Fruit fly (Drosophila melanogaster) whole organism, embryonic: ENCODE measurements around the gene alphaSnap.

Experiments used
- Atf6 ChIP-seq: fragments of 200-800 bp; sonication (Bioruptor generic); IDR thresholded peaks from 2 replicates; pipeline ENCODE4 v1.3.6; 2022; ENCODE audit warnings: missing biosample characterization, missing genetic modification characterization
- C15 ChIP-seq: fragments of 200-800 bp; sonication (Bioruptor generic); IDR thresholded peaks from 3 replicates; pipeline ENCODE4 v1.3.6; 2022; ENCODE audit warnings: missing biosample characterization, missing genetic modification characterization
- CG10565 ChIP-seq: fragments of 200-800 bp; sonication (Bioruptor generic); optimal IDR thresholded peaks from 3 replicates; lab custom pipeline; 2016; ENCODE audit warnings: missing biosample characterization, mild to moderate bottlenecking, missing genetic modification characterization
- CG10654 ChIP-seq: fragments of 200-800 bp; sonication (Bioruptor generic); optimal IDR thresholded peaks from 2 replicates; lab custom pipeline; 2016; ENCODE audit warnings: missing biosample characterization, missing genetic modification characterization
- CG10979 ChIP-seq: fragments of 200-800 bp; sonication (Bioruptor generic); optimal IDR thresholded peaks from 2 replicates; lab custom pipeline; 2018; ENCODE audit warnings: missing biosample characterization, mild to moderate bottlenecking, missing genetic modification characterization, moderate library complexity
- CG13296 ChIP-seq: fragments of 200-800 bp; sonication (Bioruptor generic); optimal IDR thresholded peaks from 3 replicates; lab custom pipeline; 2018; ENCODE audit warnings: missing biosample characterization, mild to moderate bottlenecking, missing genetic modification characterization
- CG13775 ChIP-seq: fragments of 200-800 bp; sonication (Bioruptor generic); optimal IDR thresholded peaks from 3 replicates; lab custom pipeline; 2017; ENCODE audit warnings: missing biosample characterization, mild to moderate bottlenecking, missing genetic modification characterization
- CG14965 ChIP-seq: fragments of 200-800 bp; sonication (Bioruptor generic); optimal IDR thresholded peaks from 2 replicates; lab custom pipeline; 2016; ENCODE audit warnings: missing biosample characterization, missing genetic modification characterization, borderline replicate concordance
- CG15514 ChIP-seq: fragments of 200-800 bp; sonication (Bioruptor generic); optimal IDR thresholded peaks from 3 replicates; lab custom pipeline; 2017; ENCODE audit warnings: missing biosample characterization, missing genetic modification characterization, mild to moderate bottlenecking, moderate library complexity, missing genetic modification reagents
- CG32532 ChIP-seq: fragments of 200-800 bp; sonication (Bioruptor generic); IDR thresholded peaks from 2 replicates; pipeline ENCODE4 v1.3.6; 2022; ENCODE audit warnings: missing biosample characterization, missing genetic modification characterization
- CG33213 ChIP-seq: fragments of 200-800 bp; sonication (Bioruptor generic); optimal IDR thresholded peaks from 3 replicates; lab custom pipeline; 2016; ENCODE audit warnings: missing biosample characterization, missing genetic modification characterization
- CG3726 ChIP-seq: fragments of 200-800 bp; sonication (Bioruptor generic); IDR thresholded peaks from 3 replicates; pipeline ENCODE4, ENCODE4 v1.3.6; 2022; ENCODE audit warnings: missing biosample characterization, missing genetic modification characterization
- CG3995 ChIP-seq: fragments of 200-800 bp; sonication (Bioruptor generic); optimal IDR thresholded peaks from 3 replicates; lab custom pipeline; 2016; ENCODE audit warnings: missing biosample characterization, missing genetic modification characterization
- CG4404 ChIP-seq: fragments of 200-800 bp; sonication (Bioruptor generic); IDR thresholded peaks from 2 replicates; pipeline ENCODE4 v1.3.6; 2022; ENCODE audit warnings: missing biosample characterization, missing genetic modification characterization
- CG4617 ChIP-seq: fragments of 200-800 bp; sonication (Bioruptor generic); optimal IDR thresholded peaks from 3 replicates; lab custom pipeline; 2016; ENCODE audit warnings: missing biosample characterization, missing genetic modification characterization, borderline replicate concordance
- CG6813 ChIP-seq: fragments of 200-800 bp; sonication (Bioruptor generic); optimal IDR thresholded peaks from 2 replicates; lab custom pipeline; 2017; ENCODE audit warnings: missing biosample characterization, missing genetic modification characterization, mild to moderate bottlenecking, moderate library complexity, missing genetic modification reagents
- CG8089 ChIP-seq: fragments of 200-800 bp; sonication (Bioruptor generic); optimal IDR thresholded peaks from 3 replicates; lab custom pipeline; 2016; ENCODE audit warnings: missing biosample characterization, missing genetic modification characterization
- Dp ChIP-seq: fragments of 200-800 bp; sonication (Bioruptor generic); optimal IDR thresholded peaks from 2 replicates; lab custom pipeline; 2018; ENCODE audit warnings: missing biosample characterization, mild to moderate bottlenecking, missing genetic modification characterization, moderate library complexity
- Dref ChIP-seq: fragments of 200-800 bp; sonication (Bioruptor generic); IDR thresholded peaks from 2 replicates; pipeline ENCODE4 v1.3.6; 2022; ENCODE audit warnings: missing biosample characterization, missing genetic modification characterization
- H15 ChIP-seq: fragments of 200-800 bp; sonication (Bioruptor generic); IDR thresholded peaks from 3 replicates; pipeline ENCODE4 v1.3.6; 2022; ENCODE audit warnings: missing biosample characterization, missing genetic modification characterization
- HLH3B ChIP-seq: fragments of 200-800 bp; sonication (Bioruptor generic); IDR thresholded peaks from 2 replicates; pipeline ENCODE4 v1.3.6; 2022; ENCODE audit warnings: missing biosample characterization, missing genetic modification characterization
- Hmx ChIP-seq: fragments of 200-800 bp; sonication (Bioruptor generic); optimal IDR thresholded peaks from 2 replicates; lab custom pipeline; 2016; ENCODE audit warnings: missing biosample characterization, missing genetic modification characterization
- Jarid2 ChIP-seq: fragments of 200-800 bp; sonication (Bioruptor generic); optimal IDR thresholded peaks from 3 replicates; lab custom pipeline; 2017; ENCODE audit warnings: mild to moderate bottlenecking, missing biosample characterization, missing genetic modification reagents, missing genetic modification characterization
- Lpt ChIP-seq: fragments of >200 bp; optimal IDR thresholded peaks from 2 replicates; lab custom pipeline; 2018; ENCODE audit warnings: missing biosample characterization, missing genetic modification characterization
- MTF-1 ChIP-seq: fragments of 200-800 bp; sonication (Bioruptor generic); optimal IDR thresholded peaks from 2 replicates; lab custom pipeline; 2018; ENCODE audit warnings: missing biosample characterization, mild to moderate bottlenecking, missing genetic modification characterization, borderline replicate concordance
- Meics ChIP-seq: fragments of 200-800 bp; sonication (Bioruptor generic); optimal IDR thresholded peaks from 2 replicates; lab custom pipeline; 2017; ENCODE audit warnings: missing biosample characterization, mild to moderate bottlenecking, missing genetic modification characterization
- Mes4 ChIP-seq: fragments of 200-800 bp; sonication (Bioruptor generic); optimal IDR thresholded peaks from 2 replicates; lab custom pipeline; 2016; ENCODE audit warnings: missing biosample characterization, missing genetic modification characterization
- NC2α ChIP-seq: fragments of 200-800 bp; sonication (Bioruptor generic); optimal IDR thresholded peaks from 2 replicates; lab custom pipeline; 2016; ENCODE audit warnings: missing biosample characterization, missing genetic modification characterization
- NFAT ChIP-seq: fragments of 200-800 bp; sonication (Bioruptor generic); IDR thresholded peaks from 2 replicates; pipeline ENCODE4 v1.3.6; 2022; ENCODE audit warnings: missing biosample characterization, missing genetic modification characterization
- Oaz ChIP-seq: fragments of 200-800 bp; sonication (Bioruptor generic); IDR thresholded peaks from 2 replicates; pipeline ENCODE4 v1.3.6; 2022; ENCODE audit warnings: missing biosample characterization, missing genetic modification characterization
- PHDP ChIP-seq: fragments of 200-800 bp; sonication (Bioruptor generic); optimal IDR thresholded peaks from 3 replicates; lab custom pipeline; 2018; ENCODE audit warnings: missing biosample characterization, mild to moderate bottlenecking, missing genetic modification characterization, moderate library complexity
- Rfx ChIP-seq: fragments of 200-800 bp; sonication (Bioruptor generic); IDR thresholded peaks from 2 replicates; pipeline ENCODE4 v1.3.6; 2022; ENCODE audit warnings: missing biosample characterization, missing genetic modification characterization
- Sry-β ChIP-seq: fragments of 200-800 bp; sonication (Bioruptor generic); optimal IDR thresholded peaks from 2 replicates; lab custom pipeline; 2018; ENCODE audit warnings: missing biosample characterization, mild to moderate bottlenecking, missing genetic modification characterization, moderate library complexity
- Trl ChIP-seq, 3 experiments: fragments of >200 bp in 2 of 3; fragments of 200-800 bp in 1 of 3; sonication (Bioruptor generic) in 1 of 3; optimal IDR thresholded peaks; 2 replicates in 1 of 3; 3 replicates in 2 of 3; lab custom pipeline; 2016 to 2017; ENCODE audit warnings: missing biosample characterization in 1 of 3, missing genetic modification characterization in 1 of 3
- Vsx1 ChIP-seq: fragments of 200-800 bp; sonication (Bioruptor generic); optimal IDR thresholded peaks from 2 replicates; lab custom pipeline; 2017; ENCODE audit warnings: missing biosample characterization, mild to moderate bottlenecking, missing genetic modification characterization, missing genetic modification reagents
- cg ChIP-seq: fragments of 200-800 bp; sonication (Bioruptor generic); optimal IDR thresholded peaks from 3 replicates; lab custom pipeline; 2019; ENCODE audit warnings: missing biosample characterization, mild to moderate bottlenecking, missing genetic modification characterization, moderate library complexity
- chif ChIP-seq, 2 experiments: fragments of 200-800 bp; sonication (Bioruptor generic); optimal IDR thresholded peaks; 3 replicates each; lab custom pipeline; 2016; ENCODE audit warnings: missing biosample characterization in 2 of 2, missing genetic modification characterization in 2 of 2
- chinmo ChIP-seq: fragments of 200-800 bp; sonication (Bioruptor generic); IDR thresholded peaks from 4 replicates; pipeline ENCODE4 v1.3.6; 2022; ENCODE audit warnings: missing biosample characterization, missing genetic modification characterization; ENCODE audit not compliant: partially characterized antibody
- chm ChIP-seq: fragments of 200-800 bp; sonication (Bioruptor generic); IDR thresholded peaks from 2 replicates; pipeline ENCODE4 v1.3.6; 2022; ENCODE audit warnings: missing biosample characterization, missing genetic modification characterization
- croc ChIP-seq: fragments of 200-800 bp; sonication (Bioruptor generic); conservative IDR thresholded peaks from 3 replicates; pipeline ENCODE4 v1.3.6; 2022; ENCODE audit warnings: missing biosample characterization, missing genetic modification characterization
- fd102C ChIP-seq: fragments of 200-800 bp; sonication (Bioruptor generic); optimal IDR thresholded peaks from 2 replicates; lab custom pipeline; 2018; ENCODE audit warnings: missing biosample characterization, mild to moderate bottlenecking, missing genetic modification characterization, moderate library complexity
- lab ChIP-seq: fragments of 200-800 bp; sonication (Bioruptor generic); optimal IDR thresholded peaks from 3 replicates; lab custom pipeline; 2017; ENCODE audit warnings: missing biosample characterization, missing genetic modification characterization, mild to moderate bottlenecking, moderate library complexity, missing genetic modification reagents
- nerfin-1 ChIP-seq: fragments of 200-800 bp; sonication (Bioruptor generic); optimal IDR thresholded peaks from 3 replicates; lab custom pipeline; 2019; ENCODE audit warnings: missing biosample characterization, mild to moderate bottlenecking, missing genetic modification characterization, moderate library complexity
- pita ChIP-seq: fragments of 200-800 bp; sonication (Bioruptor generic); optimal IDR thresholded peaks from 2 replicates; lab custom pipeline; 2017; ENCODE audit warnings: missing biosample characterization, mild to moderate bottlenecking, missing genetic modification characterization
- run ChIP-seq: fragments of 200-800 bp; sonication (Bioruptor generic); optimal IDR thresholded peaks from 3 replicates; lab custom pipeline; 2018; ENCODE audit warnings: missing biosample characterization, mild to moderate bottlenecking, missing genetic modification characterization
- sna ChIP-seq: fragments of 200-800 bp; sonication (Bioruptor generic); IDR thresholded peaks from 2 replicates; pipeline ENCODE4 v1.3.6; 2022; ENCODE audit warnings: missing biosample characterization, missing genetic modification characterization; ENCODE audit not compliant: partially characterized antibody
- stc ChIP-seq: fragments of 200-800 bp; sonication (Bioruptor generic); IDR thresholded peaks from 2 replicates; pipeline ENCODE4 v1.3.6; 2022; ENCODE audit warnings: missing biosample characterization, missing genetic modification characterization
- sug ChIP-seq: fragments of 200-800 bp; optimal IDR thresholded peaks from 2 replicates; lab custom pipeline; 2019; ENCODE audit warnings: missing biosample characterization, mild to moderate bottlenecking, missing genetic modification characterization, moderate library complexity

Gene alphaSnap

dm6 chr3L:20347762-20348580 is 34.5 kb downstream of the alphaSnap start, which contains the start of the genes Rbbp5 and eRF1 (continued):
- TF ChIP-seq sug: peak; percentile 81
- peak; percentile 63 for TF ChIP-seq CG10979 (tag; lab: Kevin White, UChicago)
- peak; percentile 92 for TF ChIP-seq Dref (GFP tag; lab: Robert Waterston, UW)
- TF ChIP-seq chinmo (GFP tag; lab: Robert Waterston, UW): no peak
- TF ChIP-seq sna (GFP tag; lab: Robert Waterston, UW): peak; percentile 81
- TF ChIP-seq chm (GFP tag; lab: Robert Waterston, UW): peak; percentile 61
- TF ChIP-seq cg (GFP tag; lab: Kevin White, UChicago): no peak
- TF ChIP-seq CG10654 (GFP tag; lab: Kevin White, UChicago): peak; percentile 73
- peak; percentile 25 for TF ChIP-seq CG3995 (GFP tag; lab: Kevin White, UChicago)
- TF ChIP-seq CG14965: no peak
- TF ChIP-seq croc (GFP tag; lab: Robert Waterston, UW): peak; percentile 27; the same call in 1 of the 3 replicates
- peak; percentile 52; the same call in 1 of the 2 replicates for TF ChIP-seq stc (GFP tag; lab: Robert Waterston, UW)
- TF ChIP-seq CG32532: peak; percentile 87
- TF ChIP-seq Lpt (GFP tag; lab: Kevin White, UChicago): no peak
- peak; percentile 78 for TF ChIP-seq CG13775
- no peak for TF ChIP-seq Vsx1 (GFP tag; lab: Kevin White, UChicago)
- no peak for TF ChIP-seq NC2α
- TF ChIP-seq lab: peak; percentile 74
- TF ChIP-seq MTF-1 (GFP tag; lab: Kevin White, UChicago): no peak
- no peak for TF ChIP-seq Trl (optimal IDR thresholded peaks at IDR 0.05; lab: Kevin White, UChicago)
- TF ChIP-seq Trl (GFP tag; optimal IDR thresholded peaks at IDR 0.05; lab: Kevin White, UChicago): peak; percentile 57
- peak; percentile 65 for TF ChIP-seq Atf6 (GFP tag; lab: Robert Waterston, UW)
- TF ChIP-seq Hmx (GFP tag; lab: Kevin White, UChicago): peak; percentile 11
- peak; percentile 59; the same call in 1 of the 3 replicates for TF ChIP-seq CG3726 (GFP tag; lab: Robert Waterston, UW)
- TF ChIP-seq H15 (GFP tag; lab: Robert Waterston, UW): peak; percentile 70; the same call in 1 of the 3 replicates
- TF ChIP-seq chif (GFP tag; optimal IDR thresholded peaks at IDR 0.05; lab: Kevin White, UChicago): peak; percentile 42 to 62
- TF ChIP-seq PHDP (tag; lab: Kevin White, UChicago): peak; percentile 73
- TF ChIP-seq CG13296: peak; percentile 39
- TF ChIP-seq CG4617 (GFP tag; lab: Kevin White, UChicago): peak; percentile 83
- peak; percentile 2 for TF ChIP-seq Dp (GFP tag; lab: Kevin White, UChicago)
- TF ChIP-seq Rfx (GFP tag; lab: Robert Waterston, UW): no peak; the same call in 1 of the 2 replicates
- no peak for TF ChIP-seq pita (GFP tag; lab: Kevin White, UChicago)
- TF ChIP-seq Jarid2: no peak
- peak; percentile 44 for TF ChIP-seq CG8089 (GFP tag; lab: Kevin White, UChicago)
- TF ChIP-seq Sry-β: no peak
- TF ChIP-seq C15 (GFP tag; lab: Robert Waterston, UW): peak; percentile 66; the same call in 1 of the 3 replicates
- TF ChIP-seq CG10565 (GFP tag; lab: Kevin White, UChicago): no peak
- no peak for TF ChIP-seq run (tag; lab: Kevin White, UChicago)
- TF ChIP-seq Oaz (GFP tag; lab: Robert Waterston, UW): peak; percentile 69
- peak; percentile 17 for TF ChIP-seq nerfin-1 (tag; lab: Kevin White, UChicago)
- peak; percentile 65; the same call in 1 of the 2 replicates for TF ChIP-seq HLH3B (GFP tag; lab: Robert Waterston, UW)
- peak; percentile 51 for TF ChIP-seq CG33213 (GFP tag; lab: Kevin White, UChicago)
- peak; percentile 40 for TF ChIP-seq Mes4
- no peak for TF ChIP-seq fd102C (GFP tag; lab: Kevin White, UChicago)
- TF ChIP-seq NFAT (GFP tag; lab: Robert Waterston, UW): peak; percentile 83
- peak; percentile 72 for TF ChIP-seq CG15514 (GFP tag; lab: Kevin White, UChicago)
- no peak for TF ChIP-seq CG4404 (GFP tag; lab: Robert Waterston, UW)
- peak; percentile 60 for TF ChIP-seq Meics (GFP tag; lab: Kevin White, UChicago)
- no peak for TF ChIP-seq CG6813
